Fruit fly (Drosophila melanogaster) whole organism, wandering third instar larva: Measurements from ENCODE around the gene Spn28B.
A peak's percentile ranks its signal among the peaks of the same experiment; 100 is the strongest.

ENCODE experiments used
- Abd-B ChIP-seq: fragments of >200 bp; optimal IDR thresholded peaks from 2 replicates; lab custom pipeline; 2017; ENCODE audit warnings: missing biosample characterization, missing genetic modification characterization
- CG32264 ChIP-seq: fragments of 200-800 bp; sonication (Bioruptor generic); optimal IDR thresholded peaks from 2 replicates; lab custom pipeline; 2016; ENCODE audit warnings: missing biosample characterization, missing genetic modification characterization
- CG9705 ChIP-seq: fragments of 200-800 bp; sonication (Bioruptor generic); optimal IDR thresholded peaks from 2 replicates; lab custom pipeline; 2018; ENCODE audit warnings: missing biosample characterization, mild to moderate bottlenecking, missing genetic modification characterization
- CrebA ChIP-seq: fragments of 200-800 bp; sonication (Bioruptor generic); optimal IDR thresholded peaks from 2 replicates; lab custom pipeline; 2016; ENCODE audit warnings: missing biosample characterization, mild to moderate bottlenecking, missing genetic modification characterization, borderline replicate concordance
- Dfd ChIP-seq: fragments of >200 bp; optimal IDR thresholded peaks from 2 replicates; lab custom pipeline; 2017; ENCODE audit warnings: missing biosample characterization, missing genetic modification characterization
- Dif ChIP-seq: fragments of 200-275, 200-300 bp; sonication (Bioruptor generic); optimal IDR thresholded peaks from 2 replicates; lab custom pipeline; 2018; ENCODE audit warnings: missing biosample characterization, missing genetic modification characterization; ENCODE audit not compliant: partially characterized antibody
- GATAd ChIP-seq: sonication (Bioruptor generic); optimal IDR thresholded peaks from 2 replicates; lab custom pipeline; 2016; ENCODE audit warnings: missing biosample characterization, missing genetic modification characterization
- HLH106 ChIP-seq: fragments of 200-800 bp; optimal IDR thresholded peaks from 3 replicates; lab custom pipeline; 2019; ENCODE audit warnings: missing biosample characterization, mild to moderate bottlenecking, missing genetic modification characterization, moderate library complexity
- Hnf4 ChIP-seq: fragments of 200-800 bp; sonication (Bioruptor generic); optimal IDR thresholded peaks from 2 replicates; lab custom pipeline; 2016; ENCODE audit warnings: missing biosample characterization, mild to moderate bottlenecking, missing genetic modification characterization
- Hr78 ChIP-seq: fragments of >200 bp; optimal IDR thresholded peaks from 2 replicates; lab custom pipeline; 2017; ENCODE audit warnings: missing biosample characterization, missing genetic modification characterization
- Hr83 ChIP-seq: fragments of 200-300 bp; sonication (Bioruptor generic); optimal IDR thresholded peaks from 2 replicates; lab custom pipeline; 2016; ENCODE audit warnings: missing biosample characterization, mild to moderate bottlenecking, missing genetic modification characterization, moderate library complexity; ENCODE audit not compliant: poor library complexity, severe bottlenecking
- Jra ChIP-seq: sonication (Bioruptor generic); optimal IDR thresholded peaks from 2 replicates; lab custom pipeline; 2016; ENCODE audit warnings: missing biosample characterization, missing genetic modification characterization
- Mio ChIP-seq: sonication (Bioruptor generic); optimal IDR thresholded peaks from 2 replicates; lab custom pipeline; 2016; ENCODE audit warnings: missing biosample characterization, missing genetic modification characterization
- Myc ChIP-seq: fragments of >200 bp; optimal IDR thresholded peaks from 2 replicates; lab custom pipeline; 2017
- N ChIP-seq: fragments of >200 bp; optimal IDR thresholded peaks from 2 replicates; lab custom pipeline; 2018; ENCODE audit warnings: missing biosample characterization, missing external identifiers, missing genetic modification characterization
- OdsH ChIP-seq: fragments of 200-800 bp; sonication (Bioruptor generic); optimal IDR thresholded peaks from 2 replicates; lab custom pipeline; 2016; ENCODE audit warnings: missing biosample characterization, mild to moderate bottlenecking, missing genetic modification characterization
- Rel ChIP-seq, 2 experiments: fragments of 200-800 bp; sonication (Bioruptor generic) in 1 of 2; optimal IDR thresholded peaks; 2 replicates in 1 of 2; 3 replicates in 1 of 2; lab custom pipeline; 2016 to 2019; ENCODE audit warnings: mild to moderate bottlenecking in 2 of 2, missing biosample characterization in 2 of 2, missing genetic modification characterization in 2 of 2, moderate library complexity in 1 of 2
- Sp1 ChIP-seq: fragments of 200-800 bp; sonication (Bioruptor generic); optimal IDR thresholded peaks from 3 replicates; lab custom pipeline; 2019; ENCODE audit warnings: missing biosample characterization, mild to moderate bottlenecking, missing genetic modification characterization, moderate library complexity
- Vsx2 ChIP-seq: fragments of 200-300, 225-300 bp; sonication (Bioruptor generic); optimal IDR thresholded peaks from 2 replicates; lab custom pipeline; 2018; ENCODE audit warnings: missing biosample characterization, missing genetic modification characterization; ENCODE audit not compliant: partially characterized antibody
- br ChIP-seq: fragments of 200-800 bp; sonication (Bioruptor generic); optimal IDR thresholded peaks from 2 replicates; lab custom pipeline; 2016; ENCODE audit warnings: missing biosample characterization, missing genetic modification characterization
- brk ChIP-seq: fragments of 200-800 bp; sonication (Bioruptor generic); optimal IDR thresholded peaks from 2 replicates; lab custom pipeline; 2016; ENCODE audit warnings: missing biosample characterization, mild to moderate bottlenecking, missing genetic modification characterization
- dl ChIP-seq, 2 experiments: fragments of 175-275, 200-275 bp in 1 of 2; fragments of 200-275 bp in 1 of 2; sonication (Bioruptor generic); optimal IDR thresholded peaks; lab custom pipeline; 2018; ENCODE audit warnings: mild to moderate bottlenecking in 2 of 2, missing biosample characterization in 2 of 2, missing genetic modification characterization in 2 of 2, moderate library complexity in 2 of 2; ENCODE audit not compliant: partially characterized antibody in 2 of 2, insufficient read depth in 1 of 2
- dmrt93B ChIP-seq: fragments of 200-800 bp; sonication (Bioruptor generic); optimal IDR thresholded peaks from 2 replicates; lab custom pipeline; 2018; ENCODE audit warnings: missing biosample characterization, mild to moderate bottlenecking, missing genetic modification characterization
- dsf ChIP-seq: sonication (Bioruptor generic); optimal IDR thresholded peaks from 2 replicates; lab custom pipeline; 2016; ENCODE audit warnings: missing biosample characterization, missing genetic modification characterization, borderline replicate concordance
- ey ChIP-seq: fragments of 200-800 bp; sonication (Bioruptor generic); optimal IDR thresholded peaks from 2 replicates; lab custom pipeline; 2016; ENCODE audit warnings: missing biosample characterization, missing genetic modification characterization
- foxo ChIP-seq, 2 experiments: fragments of 200-800 bp; sonication (Bioruptor generic); optimal IDR thresholded peaks; 2 replicates in 1 of 2; 3 replicates in 1 of 2; lab custom pipeline; 2016 to 2017; ENCODE audit warnings: missing biosample characterization in 2 of 2, missing genetic modification characterization in 2 of 2
- fru ChIP-seq: fragments of 200-800 bp; sonication (Bioruptor generic); optimal IDR thresholded peaks from 3 replicates; lab custom pipeline; 2016; ENCODE audit warnings: missing biosample characterization, mild to moderate bottlenecking, missing genetic modification characterization
- h ChIP-seq: fragments of 200-800 bp; sonication (Bioruptor generic); optimal IDR thresholded peaks from 3 replicates; lab custom pipeline; 2016; ENCODE audit warnings: missing biosample characterization, mild to moderate bottlenecking, missing genetic modification characterization
- jim ChIP-seq: fragments of 175-275, 200-325 bp; sonication (Bioruptor generic); optimal IDR thresholded peaks from 2 replicates; lab custom pipeline; 2016; ENCODE audit warnings: missing biosample characterization, mild to moderate bottlenecking, missing genetic modification characterization
- lola ChIP-seq: fragments of >200 bp; optimal IDR thresholded peaks from 2 replicates; lab custom pipeline; 2017; ENCODE audit warnings: missing biosample characterization, missing genetic modification characterization
- pan ChIP-seq: fragments of >200 bp; optimal IDR thresholded peaks from 2 replicates; lab custom pipeline; 2017
- psq ChIP-seq: fragments of 200-800 bp; sonication (Bioruptor generic); optimal IDR thresholded peaks from 3 replicates; lab custom pipeline; 2017; ENCODE audit warnings: missing biosample characterization, mild to moderate bottlenecking, missing genetic modification characterization, moderate library complexity
- rgr ChIP-seq: fragments of 200-800 bp; sonication (Bioruptor generic); optimal IDR thresholded peaks from 3 replicates; lab custom pipeline; 2016; ENCODE audit warnings: missing biosample characterization, mild to moderate bottlenecking, missing genetic modification characterization
- sage ChIP-seq: fragments of 200-800 bp; sonication (Bioruptor generic); optimal IDR thresholded peaks from 2 replicates; lab custom pipeline; 2016; ENCODE audit warnings: missing biosample characterization, mild to moderate bottlenecking, missing genetic modification characterization
- sv ChIP-seq: fragments of 200-800 bp; sonication (Bioruptor generic); optimal IDR thresholded peaks from 3 replicates; lab custom pipeline; 2016; ENCODE audit warnings: missing biosample characterization, missing genetic modification characterization
- tai ChIP-seq: sonication (Bioruptor generic); optimal IDR thresholded peaks from 2 replicates; lab custom pipeline; 2016; ENCODE audit warnings: missing biosample characterization, missing genetic modification characterization
- usp ChIP-seq: fragments of >200 bp; optimal IDR thresholded peaks from 2 replicates; lab custom pipeline; 2017; ENCODE audit warnings: missing biosample characterization, missing genetic modification characterization
- woc ChIP-seq: sonication (Bioruptor generic); optimal IDR thresholded peaks from 2 replicates; lab custom pipeline; 2016; ENCODE audit warnings: missing biosample characterization, mild to moderate bottlenecking, missing genetic modification characterization

Spn28B gene

dm6 chr2L:7616830-7617229 is 35.1 kb downstream of the Spn28B start:
- TF ChIP-seq Dif (no peak), Dfd (GFP tag; lab: Kevin White, UChicago) (no peak), ey (GFP tag; lab: Kevin White, UChicago) (no peak), tai (GFP tag; lab: Kevin White, UChicago) (no peak), woc (GFP tag; lab: Kevin White, UChicago) (no peak), rgr (no peak)

- TF ChIP-seq Rel (GFP tag; optimal IDR thresholded peaks at IDR 0.05; lab: Kevin White, UChicago): no peak
- no peak for TF ChIP-seq Rel (tag; optimal IDR thresholded peaks at IDR 0.05; lab: Kevin White, UChicago)
- no peak for TF ChIP-seq dl (GFP tag; optimal IDR thresholded peaks at IDR 0.05; lab: Kevin White, UChicago; ENCODE audit: insufficient read depth in 1 of 2, partially characterized antibody in 2 of 2)
- no peak for TF ChIP-seq Hr83 (GFP tag; lab: Kevin White, UChicago)
- no peak for TF ChIP-seq rgr
- no peak for TF ChIP-seq brk (GFP tag; lab: Kevin White, UChicago)
- no peak for TF ChIP-seq h (GFP tag; lab: Kevin White, UChicago)
- TF ChIP-seq GATAd (GFP tag; lab: Kevin White, UChicago): no peak
- TF ChIP-seq Abd-B (GFP tag; lab: Kevin White, UChicago): no peak
- TF ChIP-seq usp (GFP tag; lab: Kevin White, UChicago): no peak
- no peak for TF ChIP-seq HLH106 (tag; lab: Kevin White, UChicago)
- TF ChIP-seq tai (GFP tag; lab: Kevin White, UChicago): no peak
- TF ChIP-seq Myc (lab: Kevin White, UChicago): no peak
- TF ChIP-seq CG32264: no peak
- TF ChIP-seq Hr78 (GFP tag; lab: Kevin White, UChicago): no peak
- TF ChIP-seq br (GFP tag; lab: Kevin White, UChicago): no peak
- TF ChIP-seq, all 38 proteins: peak for 0
Measured at dm6 chr2L:7618563-7618962, 36.8 kb downstream of the Spn28B start.

- TF ChIP-seq CG9705 (no peak), GATAd (GFP tag; lab: Kevin White, UChicago) (no peak), jim (GFP tag; lab: Kevin White, UChicago) (no peak), brk (GFP tag; lab: Kevin White, UChicago) (peak; percentile 38), tai (GFP tag; lab: Kevin White, UChicago) (no peak), foxo (GFP tag; optimal IDR thresholded peaks at IDR 0.05; lab: Kevin White, UChicago) (peak in 1 of 2 experiments; percentile 49), dl (GFP tag; optimal IDR thresholded peaks at IDR 0.05; lab: Kevin White, UChicago; ENCODE audit: insufficient read depth in 1 of 2, partially characterized antibody in 2 of 2) (no peak), Vsx2 (GFP tag; lab: Kevin White, UChicago) (no peak), Sp1 (no peak), ey (GFP tag; lab: Kevin White, UChicago) (peak; percentile 53), br (GFP tag; lab: Kevin White, UChicago) (peak; percentile 37), woc (GFP tag; lab: Kevin White, UChicago) (peak; percentile 65), dsf (GFP tag; lab: Kevin White, UChicago) (no peak), Abd-B (GFP tag; lab: Kevin White, UChicago) (no peak), dmrt93B (peak; percentile 6), h (GFP tag; lab: Kevin White, UChicago) (peak; percentile 66), Dfd (GFP tag; lab: Kevin White, UChicago) (no peak), Hnf4 (GFP tag; lab: Kevin White, UChicago) (peak; percentile 10), rgr (peak; percentile 46), Mio (no peak), HLH106 (tag; lab: Kevin White, UChicago) (peak; percentile 39), Hr78 (GFP tag; lab: Kevin White, UChicago) (no peak), psq (peak; percentile 51), Rel (GFP tag; optimal IDR thresholded peaks at IDR 0.05; lab: Kevin White, UChicago) (no peak), Rel (tag; optimal IDR thresholded peaks at IDR 0.05; lab: Kevin White, UChicago) (no peak), fru (peak; percentile 66), Dif (no peak), lola (GFP tag; lab: Kevin White, UChicago) (no peak), CrebA (GFP tag; lab: Kevin White, UChicago) (no peak), sv (GFP tag; lab: Kevin White, UChicago) (no peak), N (GFP tag; lab: Kevin White, UChicago) (no peak), Jra (no peak), OdsH (GFP tag; lab: Kevin White, UChicago) (peak; percentile 40), usp (GFP tag; lab: Kevin White, UChicago) (no peak), Hr83 (GFP tag; lab: Kevin White, UChicago) (no peak), sage (no peak), pan (lab: Kevin White, UChicago) (no peak), CG32264 (no peak), Myc (lab: Kevin White, UChicago) (no peak)
Measured at dm6 chr2L:7619234-7619633, 37.5 kb downstream of the Spn28B start.
